Worm (Caenorhabditis elegans): ENCODE results near the gene ptp-1.

DNA sequence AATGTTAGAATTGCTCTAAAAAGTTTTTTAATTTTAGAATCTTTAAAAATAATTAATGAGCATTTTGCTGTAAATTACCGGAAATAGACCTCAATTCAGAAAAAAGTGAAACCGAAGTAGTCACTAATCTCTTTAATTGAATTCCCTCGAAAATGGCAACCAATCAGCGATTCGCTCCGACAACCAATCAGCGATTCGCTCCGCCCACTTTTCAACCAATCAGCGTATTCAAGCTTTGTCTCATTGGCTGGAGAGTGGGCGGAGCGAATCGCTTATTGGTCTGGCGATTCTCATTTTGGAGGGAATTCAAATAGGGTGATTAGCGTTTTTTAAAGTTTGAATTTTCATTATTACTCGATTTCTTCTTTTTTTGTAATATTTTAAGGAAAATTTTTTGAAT, 44.4 kb downstream of the ptp-1 start:
- no peak for TF ChIP-seq ama-1 (optimal IDR thresholded peaks at IDR 0.05)
- no peak for TF ChIP-seq scrt-1 (GFP tag; IDR thresholded peaks at IDR 0.05)
- TF ChIP-seq flt-1 (GFP tag; IDR thresholded peaks at IDR 0.05), result no peak
- TF ChIP-seq pes-1 (GFP tag; IDR thresholded peaks at IDR 0.05), result no peak
- TF ChIP-seq ceh-36 (tag; optimal IDR thresholded peaks at IDR 0.05), result no peak
- no peak for TF ChIP-seq ets-7 (tag; optimal IDR thresholded peaks at IDR 0.05)
- no peak for TF ChIP-seq B0310.2 (tag; optimal IDR thresholded peaks at IDR 0.05)
- no peak for TF ChIP-seq hmbx-1 (tag; optimal IDR thresholded peaks at IDR 0.05)

Measured in whole organism, early embryonic.